Worm (Caenorhabditis elegans) whole organism, L4 larva: ENCODE data around the gene Y51A2A.6.

Source experiments
- Y75B8A.6 ChIP-seq: fragments of 200-800 bp; sonication (Bioruptor generic); IDR thresholded peaks from 2 replicates; pipeline ENCODE4 v1.3.6; 2022; ENCODE audit warnings: missing genetic modification reagents, missing genetic modification characterization, missing compliant biosample characterization
- arid-1 ChIP-seq: fragments of 200-800 bp; sonication (Bioruptor generic); conservative IDR thresholded peaks from 2 replicates; pipeline ENCODE4 v1.3.6; 2022; ENCODE audit warnings: missing genetic modification reagents, missing genetic modification characterization, missing compliant biosample characterization
- ces-1 ChIP-seq: fragments of 150-350 bp; sonication (generic microtip); optimal IDR thresholded peaks from 4 replicates; lab custom pipeline; 2014; ENCODE audit warnings: missing biosample characterization, missing genetic modification reagents, missing genetic modification characterization
- cey-2 ChIP-seq: sonication (generic microtip); optimal IDR thresholded peaks from 3 replicates; lab custom pipeline; 2017; ENCODE audit warnings: missing genetic modification characterization, mild to moderate bottlenecking, missing compliant biosample characterization, antibody characterized with exemption, borderline replicate concordance; ENCODE audit not compliant: insufficient read depth
- fkh-10 ChIP-seq: fragments of 150-350 bp; optimal IDR thresholded peaks from 2 replicates; lab custom pipeline; 2014; ENCODE audit warnings: missing biosample characterization, missing genetic modification reagents, missing genetic modification characterization
- lin-15B ChIP-seq: fragments of 150-350 bp; sonication (generic microtip); optimal IDR thresholded peaks from 3 replicates; lab custom pipeline; 2014; ENCODE audit warnings: missing biosample characterization, missing genetic modification characterization
- mdl-1 ChIP-seq, 2 experiments: fragments of 150-350 bp in 1 of 2; sonication (generic microtip) in 1 of 2; optimal IDR thresholded peaks; 2 replicates each; lab custom pipeline; 2014 to 2017; ENCODE audit warnings: missing biosample characterization in 2 of 2, missing genetic modification characterization in 2 of 2
- mdt-29 ChIP-seq: fragments of 200-800 bp; sonication (Bioruptor generic); IDR thresholded peaks from 2 replicates; pipeline ENCODE4 v1.3.6; 2022; ENCODE audit warnings: missing genetic modification reagents, missing genetic modification characterization, missing compliant biosample characterization
- nhr-42 ChIP-seq: fragments of 200-800 bp; sonication (Bioruptor generic); IDR thresholded peaks from 2 replicates; pipeline ENCODE4 v1.3.6; 2022; ENCODE audit warnings: missing genetic modification characterization, missing compliant biosample characterization
- nhr-77 ChIP-seq: fragments of 150-350 bp; optimal IDR thresholded peaks from 2 replicates; lab custom pipeline; 2014; ENCODE audit warnings: missing biosample characterization, missing genetic modification characterization
- skn-1 ChIP-seq: fragments of 150-350 bp; optimal IDR thresholded peaks from 2 replicates; lab custom pipeline; 2014; ENCODE audit warnings: missing biosample characterization, missing genetic modification characterization
- snpc-4 ChIP-seq: fragments of 150-350 bp; optimal IDR thresholded peaks from 2 replicates; lab custom pipeline; 2014; ENCODE audit warnings: missing biosample characterization, missing genetic modification characterization
- tra-1 ChIP-seq: fragments of 200-800 bp; sonication (Bioruptor generic); IDR thresholded peaks from 2 replicates; pipeline ENCODE4 v1.3.6; 2022; ENCODE audit warnings: missing genetic modification reagents, missing genetic modification characterization, missing compliant biosample characterization
- zag-1 ChIP-seq: fragments of 150-350 bp; optimal IDR thresholded peaks from 2 replicates; lab custom pipeline; 2014; ENCODE audit warnings: missing biosample characterization, missing genetic modification characterization

DNA sequence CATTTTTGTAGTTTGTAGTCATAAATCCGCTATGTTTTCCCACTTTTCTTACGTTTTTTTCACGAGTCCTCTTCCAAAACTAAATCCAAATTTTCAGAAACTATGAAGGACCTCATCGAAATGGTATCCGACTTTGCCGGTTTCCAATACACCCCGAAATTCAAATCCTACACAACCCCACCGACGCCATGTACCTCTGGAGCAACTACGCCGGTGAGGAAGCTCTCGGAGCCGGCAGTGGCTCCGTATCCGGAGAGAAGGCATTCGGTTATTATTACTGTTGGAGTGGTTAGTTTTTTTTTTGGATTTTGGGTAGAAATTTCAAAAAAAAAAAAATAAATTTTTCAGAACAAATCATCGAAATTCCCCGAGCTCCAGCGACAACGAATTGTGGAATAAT lies 47.5 kb downstream of the Y51A2A.6 start, which contains the start of gene C08E8.3:
- no peak for TF ChIP-seq nhr-42 (GFP tag; lab: Robert Waterston, UW)
- no peak for TF ChIP-seq ces-1 (GFP tag; lab: Kevin White, UChicago)
- no peak for TF ChIP-seq tra-1 (GFP tag; lab: Robert Waterston, UW)
- TF ChIP-seq mdt-29 (GFP tag; lab: Robert Waterston, UW), result no peak
- TF ChIP-seq fkh-10 (GFP tag; lab: Kevin White, UChicago), result no peak
- TF ChIP-seq mdl-1 (tag; optimal IDR thresholded peaks at IDR 0.05; lab: Kevin White, UChicago), result no peak
- no peak for TF ChIP-seq cey-2 (tag; lab: Kevin White, UChicago)
- no peak for TF ChIP-seq zag-1 (tag; lab: Kevin White, UChicago)
- TF ChIP-seq lin-15B, result no peak
- no peak for TF ChIP-seq nhr-77
- TF ChIP-seq Y75B8A.6 (GFP tag; lab: Robert Waterston, UW), result no peak
- no peak for TF ChIP-seq snpc-4 (tag; lab: Kevin White, UChicago)
- TF ChIP-seq skn-1 (tag; lab: Kevin White, UChicago), result no peak
- no peak for TF ChIP-seq arid-1 (GFP tag; lab: Robert Waterston, UW)
